Worm (Caenorhabditis elegans) whole organism, mixed stage, embryonic: Measurements from ENCODE around the gene rde-11.

ENCODE experiments used
- ces-1 ChIP-seq: fragments of 150-350 bp; optimal IDR thresholded peaks from 2 replicates; lab custom pipeline; 2014; ENCODE audit warnings: missing biosample characterization, missing genetic modification reagents, missing genetic modification characterization
- elt-3 ChIP-seq: fragments of 150-350 bp; optimal IDR thresholded peaks from 2 replicates; lab custom pipeline; 2014; ENCODE audit warnings: missing biosample characterization, missing genetic modification characterization
- nhr-28 ChIP-seq: fragments of 150-350 bp; optimal IDR thresholded peaks from 2 replicates; lab custom pipeline; 2014; ENCODE audit warnings: missing biosample characterization, missing genetic modification characterization
- pha-4 ChIP-seq: fragments of 150-350 bp; optimal IDR thresholded peaks from 2 replicates; lab custom pipeline; 2018; ENCODE audit warnings: missing biosample characterization, missing genetic modification reagents, missing genetic modification characterization
- unc-39 ChIP-seq: fragments of 150-350 bp; optimal IDR thresholded peaks from 2 replicates; lab custom pipeline; 2014; ENCODE audit warnings: missing biosample characterization, missing genetic modification characterization
- unc-62 ChIP-seq: fragments of 150-350 bp; optimal IDR thresholded peaks from 2 replicates; lab custom pipeline; 2014; ENCODE audit warnings: missing biosample characterization, missing genetic modification reagents, missing genetic modification characterization

DNA sequence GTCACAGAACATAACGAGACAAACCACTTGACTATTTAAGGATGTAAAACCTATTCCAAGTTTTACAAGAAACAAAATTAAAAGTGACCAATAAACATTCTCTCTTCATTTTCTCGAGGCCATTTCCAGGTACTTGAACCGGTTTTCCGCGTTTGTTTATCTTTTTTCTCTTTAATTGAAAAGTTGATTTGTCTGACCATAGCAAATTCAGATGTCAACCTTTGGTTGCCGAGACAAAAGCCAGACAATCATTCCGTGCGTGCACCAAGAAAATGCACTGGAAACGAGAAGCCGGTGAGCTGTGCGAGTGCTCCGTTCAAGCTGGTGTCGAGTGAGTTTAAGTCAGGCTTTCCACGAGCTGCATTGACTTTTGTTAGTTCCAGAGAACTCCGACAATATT is 22.9 kb upstream of the rde-11 start:
- TF ChIP-seq elt-3 (tag; lab: Kevin White, UChicago) (no peak), ces-1 (GFP tag; lab: Kevin White, UChicago) (no peak), pha-4 (tag; lab: Kevin White, UChicago) (no peak), unc-62 (GFP tag; lab: Kevin White, UChicago) (no peak), nhr-28 (no peak), unc-39 (tag; lab: Kevin White, UChicago) (no peak)
